Worm (Caenorhabditis elegans): ENCODE results near the gene mrpl-4.

mrpl-4 gene

ce11 chrV:8500348-8500747 is 33.3 kb downstream of the mrpl-4 start (continued):
- peak; percentile 99 for TF ChIP-seq pat-9 (tag; optimal IDR thresholded peaks at IDR 0.05)
- peak; percentile 96 for TF ChIP-seq ets-4 (tag; optimal IDR thresholded peaks at IDR 0.05)
- peak; percentile 96 for TF ChIP-seq pha-2 (tag; optimal IDR thresholded peaks at IDR 0.05)
- peak; percentile 100 for TF ChIP-seq sox-4 (tag; optimal IDR thresholded peaks at IDR 0.05)
- TF ChIP-seq ama-1 (optimal IDR thresholded peaks at IDR 0.05) = no peak
- TF ChIP-seq lin-11 (tag; optimal IDR thresholded peaks at IDR 0.05) = peak; percentile 96
- TF ChIP-seq fax-1 (tag; optimal IDR thresholded peaks at IDR 0.05) = peak; percentile 98
- peak; percentile 98 for TF ChIP-seq lim-6 (tag; optimal IDR thresholded peaks at IDR 0.05)
- TF ChIP-seq ceh-31 (tag; optimal IDR thresholded peaks at IDR 0.05) = peak; percentile 97
- peak; percentile 95 for TF ChIP-seq fkh-10 (GFP tag; optimal IDR thresholded peaks at IDR 0.05)
- peak; percentile 18 for TF ChIP-seq pax-1 (tag; optimal IDR thresholded peaks at IDR 0.05)
- TF ChIP-seq fkh-6 (tag; optimal IDR thresholded peaks at IDR 0.05) = peak; percentile 98
- peak; percentile 99 for TF ChIP-seq unc-3 (GFP tag; conservative IDR thresholded peaks at IDR 0.05)
- TF ChIP-seq unc-3 (tag; optimal IDR thresholded peaks at IDR 0.05) = peak; percentile 98
- peak; percentile 99 for TF ChIP-seq ceh-48 (tag; optimal IDR thresholded peaks at IDR 0.05)
- TF ChIP-seq F13H6.1 (tag; optimal IDR thresholded peaks at IDR 0.05) = peak; percentile 99
- TF ChIP-seq nhr-11 (tag; optimal IDR thresholded peaks at IDR 0.05) = peak; percentile 28
- peak; percentile 99 for TF ChIP-seq hlh-15 (tag; optimal IDR thresholded peaks at IDR 0.05)

ce11 chrV:8507324-8507723 is 40.3 kb downstream of the mrpl-4 start, which contains the start of gene ZK994.6:
Gene ZK994.6 (minus strand): TSS chrV:8507424.
- TF ChIP-seq ceh-2 (tag; optimal IDR thresholded peaks at IDR 0.05) (no peak), ttx-3 (tag; optimal IDR thresholded peaks at IDR 0.05) (no peak), sox-2 (GFP tag; IDR thresholded peaks at IDR 0.05) (no peak), ceh-30 (tag; optimal IDR thresholded peaks at IDR 0.05) (no peak), pax-1 (tag; optimal IDR thresholded peaks at IDR 0.05) (no peak)

- TF ChIP-seq ceh-48 (tag; optimal IDR thresholded peaks at IDR 0.05) = no peak
- TF ChIP-seq pag-3 (tag; optimal IDR thresholded peaks at IDR 0.05; ENCODE audit: borderline replicate concordance) = no peak
- no peak for TF ChIP-seq elt-2 (tag; optimal IDR thresholded peaks at IDR 0.05)
- no peak for TF ChIP-seq K02D7.2 (tag; optimal IDR thresholded peaks at IDR 0.05)
- no peak for TF ChIP-seq dmd-4 (tag; optimal IDR thresholded peaks at IDR 0.05; ENCODE audit: borderline replicate concordance)
- TF ChIP-seq odd-2 (tag; optimal IDR thresholded peaks at IDR 0.05) = no peak
- TF ChIP-seq che-1 (tag; optimal IDR thresholded peaks at IDR 0.05) = no peak
- no peak for TF ChIP-seq rnt-1 (tag; optimal IDR thresholded peaks at IDR 0.05)
- no peak for TF ChIP-seq K09A11.1 (tag; optimal IDR thresholded peaks at IDR 0.05; ENCODE audit: insufficient read depth)
- no peak for TF ChIP-seq hlh-8 (tag; optimal IDR thresholded peaks at IDR 0.05)
- TF ChIP-seq fkh-10 (GFP tag; optimal IDR thresholded peaks at IDR 0.05) = no peak
- TF ChIP-seq C38D4.7 (GFP tag; optimal IDR thresholded peaks at IDR 0.05) = no peak
- no peak for TF ChIP-seq hlh-30 (tag; optimal IDR thresholded peaks at IDR 0.05; ENCODE audit: insufficient read depth)
These were observed 46.3 kb downstream of the mrpl-4 start, which contains the start of gene F45F2.9 for ce11 chrV:8513361-8513760. Gene F45F2.9 (minus strand): TSS chrV:8513461.

ce11 chrV:8516426-8516825 is 49.4 kb downstream of the mrpl-4 start:
- TF ChIP-seq hlh-6 (tag; optimal IDR thresholded peaks at IDR 0.05) (no peak), ama-1 (optimal IDR thresholded peaks at IDR 0.05) (no peak), F13H6.1 (tag; optimal IDR thresholded peaks at IDR 0.05) (no peak), nfya-1 (tag; optimal IDR thresholded peaks at IDR 0.05) (no peak), ceh-19 (GFP tag; optimal IDR thresholded peaks at IDR 0.05) (no peak), nhr-11 (tag; optimal IDR thresholded peaks at IDR 0.05) (no peak), tbx-2 (tag; optimal IDR thresholded peaks at IDR 0.05) (no peak), tbx-7 (tag; optimal IDR thresholded peaks at IDR 0.05) (no peak), ttx-3 (tag; optimal IDR thresholded peaks at IDR 0.05) (no peak), pros-1 (tag; optimal IDR thresholded peaks at IDR 0.05) (no peak), dve-1 (tag; optimal IDR thresholded peaks at IDR 0.05) (no peak), rnt-1 (tag; optimal IDR thresholded peaks at IDR 0.05) (no peak), ceh-22 (tag; optimal IDR thresholded peaks at IDR 0.05) (no peak), K02D7.2 (tag; optimal IDR thresholded peaks at IDR 0.05) (no peak), ceh-48 (tag; optimal IDR thresholded peaks at IDR 0.05) (no peak)
